Worm (Caenorhabditis elegans): Measurements from ENCODE around the gene elo-8.

DNA sequence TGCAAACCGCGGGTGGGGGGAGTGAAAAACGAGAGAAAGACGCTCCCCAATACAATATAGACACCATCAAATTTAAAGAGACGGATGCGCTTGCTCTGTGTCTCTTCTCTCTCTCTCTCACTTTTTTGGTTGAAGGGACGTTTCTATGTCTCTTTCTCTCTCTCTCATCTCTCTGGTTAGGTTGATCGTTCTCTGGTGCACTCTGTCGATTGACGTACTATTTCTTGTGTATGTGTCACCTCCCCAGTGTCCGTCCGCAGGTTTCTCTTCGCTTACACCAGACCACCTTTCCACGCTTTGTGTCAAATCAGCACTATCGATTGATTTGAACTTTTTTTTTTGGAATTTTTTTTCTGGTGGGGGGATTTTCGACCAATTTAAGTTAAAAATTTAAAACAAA is 11.6 kb upstream of the elo-8 start:
- TF ChIP-seq ama-1 (optimal IDR thresholded peaks at IDR 0.05) = no peak
- TF ChIP-seq F13C5.2 (tag; optimal IDR thresholded peaks at IDR 0.05) = no peak
- TF ChIP-seq hmbx-1 (tag; optimal IDR thresholded peaks at IDR 0.05) = no peak
- TF ChIP-seq hmg-4 (GFP tag; optimal IDR thresholded peaks at IDR 0.05) = no peak
- no peak for TF ChIP-seq B0310.2 (tag; optimal IDR thresholded peaks at IDR 0.05)

Measured in whole organism, early embryonic.